Worm (Caenorhabditis elegans) whole organism, L4 larva: ENCODE results near the gene sfxn-1.1.

Experiments used
- D1046.2 ChIP-seq: fragments of 200-800 bp; sonication (Bioruptor generic); IDR thresholded peaks from 2 replicates; pipeline ENCODE4 v1.3.6; 2022; ENCODE audit warnings: missing genetic modification characterization, missing compliant biosample characterization
- F10B5.3 ChIP-seq: sonication (generic microtip); optimal IDR thresholded peaks from 2 replicates; lab custom pipeline; 2016; ENCODE audit warnings: mild to moderate bottlenecking, missing genetic modification characterization, missing compliant biosample characterization
- F44E2.7 ChIP-seq: fragments of 200-800 bp; sonication (Bioruptor generic); IDR thresholded peaks from 2 replicates; pipeline ENCODE4 v2.1.2; 2022; ENCODE audit warnings: missing genetic modification characterization, missing compliant biosample characterization
- F49E8.2 ChIP-seq: sonication (generic microtip); optimal IDR thresholded peaks from 2 replicates; lab custom pipeline; 2016; ENCODE audit warnings: missing compliant biosample characterization, mild to moderate bottlenecking, missing genetic modification characterization, borderline replicate concordance
- T20F7.1 ChIP-seq: fragments of 200-800 bp; sonication (Bioruptor generic); optimal IDR thresholded peaks from 2 replicates; lab custom pipeline; 2018; ENCODE audit warnings: mild to moderate bottlenecking, missing genetic modification characterization, missing compliant biosample characterization
- T26A8.4 ChIP-seq: fragments of 200-800 bp; sonication (Bioruptor generic); IDR thresholded peaks from 2 replicates; pipeline ENCODE4 v1.3.6; 2022; ENCODE audit warnings: missing genetic modification characterization, missing compliant biosample characterization
- Y48G9A.11 ChIP-seq: fragments of 200-800 bp; sonication (Bioruptor generic); IDR thresholded peaks from 2 replicates; pipeline ENCODE4 v1.3.6; 2022; ENCODE audit warnings: missing genetic modification reagents, missing genetic modification characterization, missing compliant biosample characterization
- Y5F2A.4 ChIP-seq: fragments of 200-800 bp; sonication (Bioruptor generic); optimal IDR thresholded peaks from 2 replicates; lab custom pipeline; 2018; ENCODE audit warnings: mild to moderate bottlenecking, missing genetic modification characterization, missing compliant biosample characterization
- ZK546.5 ChIP-seq, 2 experiments: sonication (generic microtip); optimal IDR thresholded peaks; 2 replicates each; lab custom pipeline; 2017; ENCODE audit warnings: missing biosample characterization in 2 of 2, missing genetic modification characterization in 2 of 2
- aha-1 ChIP-seq: fragments of 150-350 bp; peaks from one replicate; lab custom pipeline; 2014; ENCODE audit warnings: missing biosample characterization, missing genetic modification characterization
- arid-1 ChIP-seq: fragments of 200-800 bp; sonication (Bioruptor generic); conservative IDR thresholded peaks from 2 replicates; pipeline ENCODE4 v1.3.6; 2022; ENCODE audit warnings: missing genetic modification reagents, missing genetic modification characterization, missing compliant biosample characterization
- ceh-28 ChIP-seq: fragments of 150-350 bp; optimal IDR thresholded peaks from 2 replicates; lab custom pipeline; 2014; ENCODE audit warnings: missing biosample characterization, missing genetic modification reagents, missing genetic modification characterization
- ceh-44 ChIP-seq: fragments of 200-800 bp; sonication (Bioruptor generic); IDR thresholded peaks from 2 replicates; pipeline ENCODE4 v1.3.6; 2022; ENCODE audit warnings: missing genetic modification reagents, missing genetic modification characterization, missing compliant biosample characterization
- ces-1 ChIP-seq: fragments of 150-350 bp; sonication (generic microtip); optimal IDR thresholded peaks from 4 replicates; lab custom pipeline; 2014; ENCODE audit warnings: missing biosample characterization, missing genetic modification reagents, missing genetic modification characterization
- cey-2 ChIP-seq: sonication (generic microtip); optimal IDR thresholded peaks from 3 replicates; lab custom pipeline; 2017; ENCODE audit warnings: missing genetic modification characterization, mild to moderate bottlenecking, missing compliant biosample characterization, antibody characterized with exemption, borderline replicate concordance; ENCODE audit not compliant: insufficient read depth
- ctbp-1 ChIP-seq: fragments of 200-800 bp; sonication (Bioruptor generic); IDR thresholded peaks from 2 replicates; pipeline ENCODE4 v1.3.6; 2022; ENCODE audit warnings: missing genetic modification reagents, missing genetic modification characterization, missing compliant biosample characterization
- daf-16 ChIP-seq, 3 experiments: sonication (generic microtip); optimal IDR thresholded peaks; 2 replicates each; lab custom pipeline; 2016 to 2017; ENCODE audit warnings: missing genetic modification characterization in 3 of 3, missing genetic modification reagents in 3 of 3, mild to moderate bottlenecking in 2 of 3, missing compliant biosample characterization in 2 of 3, missing biosample characterization in 1 of 3, moderate library complexity in 1 of 3
- daf-8 ChIP-seq: fragments of 200-800 bp; sonication (Bioruptor generic); IDR thresholded peaks from 2 replicates; pipeline ENCODE4 v1.3.6; 2022; ENCODE audit warnings: missing genetic modification characterization, missing compliant biosample characterization
- duxl-1 ChIP-seq: sonication (generic microtip); optimal IDR thresholded peaks from 2 replicates; lab custom pipeline; 2016; ENCODE audit warnings: mild to moderate bottlenecking, missing genetic modification characterization, moderate library complexity, missing compliant biosample characterization; ENCODE audit not compliant: poor library complexity
- dve-1 ChIP-seq: sonication (generic microtip); optimal IDR thresholded peaks from 2 replicates; lab custom pipeline; 2017; ENCODE audit warnings: antibody characterized with exemption, mild to moderate bottlenecking, missing genetic modification characterization, missing compliant biosample characterization; ENCODE audit not compliant: insufficient read depth
- fkh-10 ChIP-seq: fragments of 150-350 bp; optimal IDR thresholded peaks from 2 replicates; lab custom pipeline; 2014; ENCODE audit warnings: missing biosample characterization, missing genetic modification reagents, missing genetic modification characterization
- hif-1 ChIP-seq, 2 experiments: sonication (generic microtip); optimal IDR thresholded peaks; 2 replicates each; lab custom pipeline; 2016 to 2017; ENCODE audit warnings: missing compliant biosample characterization in 2 of 2, missing genetic modification characterization in 2 of 2, missing genetic modification reagents in 2 of 2, missing genotype in 2 of 2, mild to moderate bottlenecking in 1 of 2
- hlh-11 ChIP-seq: fragments of 200-800 bp; sonication (Bioruptor generic); optimal IDR thresholded peaks from 2 replicates; lab custom pipeline; 2018; ENCODE audit warnings: mild to moderate bottlenecking, missing genetic modification characterization, missing compliant biosample characterization
- hmg-1.1 ChIP-seq: fragments of 200-800 bp; sonication (Bioruptor generic); IDR thresholded peaks from 2 replicates; pipeline ENCODE4 v1.3.6; 2022; ENCODE audit warnings: missing genetic modification reagents, missing genetic modification characterization, missing compliant biosample characterization
- lin-29 ChIP-seq: fragments of 200-800 bp; sonication (Bioruptor generic); IDR thresholded peaks from 2 replicates; pipeline ENCODE4 v1.3.6; 2022; ENCODE audit warnings: missing genetic modification reagents, missing genetic modification characterization, missing compliant biosample characterization
- lin-39 ChIP-seq: fragments of 150-350 bp; optimal IDR thresholded peaks from 2 replicates; lab custom pipeline; 2014; ENCODE audit warnings: missing biosample characterization, missing genetic modification reagents, missing genetic modification characterization
- lir-3 ChIP-seq: sonication (generic microtip); optimal IDR thresholded peaks from 2 replicates; lab custom pipeline; 2016; ENCODE audit warnings: mild to moderate bottlenecking, missing genetic modification characterization, missing compliant biosample characterization
- lsy-2 ChIP-seq, 2 experiments: fragments of 150-350 bp in 1 of 2; sonication (generic microtip) in 1 of 2; optimal IDR thresholded peaks; 2 replicates each; lab custom pipeline; 2014 to 2017; ENCODE audit warnings: missing biosample characterization in 2 of 2, missing genetic modification characterization in 2 of 2
- madf-5 ChIP-seq, 2 experiments: fragments of 200-800 bp; sonication (Bioruptor generic); IDR thresholded peaks; 2 replicates each; pipeline ENCODE4 v1.3.6; 2022; ENCODE audit warnings: missing compliant biosample characterization in 2 of 2, missing genetic modification characterization in 2 of 2
- madf-9 ChIP-seq: fragments of 200-800 bp; sonication (Bioruptor generic); conservative IDR thresholded peaks from 2 replicates; pipeline ENCODE4 v1.3.6; 2022; ENCODE audit warnings: missing genetic modification reagents, missing genetic modification characterization, missing compliant biosample characterization
- mdt-29 ChIP-seq: fragments of 200-800 bp; sonication (Bioruptor generic); IDR thresholded peaks from 2 replicates; pipeline ENCODE4 v1.3.6; 2022; ENCODE audit warnings: missing genetic modification reagents, missing genetic modification characterization, missing compliant biosample characterization
- mep-1 ChIP-seq: fragments of 150-350 bp; sonication (generic microtip); optimal IDR thresholded peaks from 3 replicates; lab custom pipeline; 2014; ENCODE audit warnings: missing biosample characterization, missing genetic modification characterization
- mxl-3 ChIP-seq: fragments of 200-800 bp; sonication (Bioruptor generic); optimal IDR thresholded peaks from 2 replicates; lab custom pipeline; 2018; ENCODE audit warnings: mild to moderate bottlenecking, missing genetic modification characterization, missing compliant biosample characterization
- nhr-102 ChIP-seq: sonication (generic microtip); optimal IDR thresholded peaks from 2 replicates; lab custom pipeline; 2016; ENCODE audit warnings: mild to moderate bottlenecking, missing genetic modification characterization, moderate library complexity, missing compliant biosample characterization
- nhr-111 ChIP-seq: fragments of 200-800 bp; sonication (Bioruptor generic); optimal IDR thresholded peaks from 2 replicates; lab custom pipeline; 2018; ENCODE audit warnings: mild to moderate bottlenecking, missing genetic modification characterization, missing compliant biosample characterization
- nhr-237 ChIP-seq: sonication (generic microtip); optimal IDR thresholded peaks from 2 replicates; lab custom pipeline; 2017; ENCODE audit warnings: missing biosample characterization, missing genetic modification characterization
- nhr-28 ChIP-seq: fragments of 150-350 bp; optimal IDR thresholded peaks from 2 replicates; lab custom pipeline; 2014; ENCODE audit warnings: missing biosample characterization, missing genetic modification characterization
- nhr-42 ChIP-seq: fragments of 200-800 bp; sonication (Bioruptor generic); IDR thresholded peaks from 2 replicates; pipeline ENCODE4 v1.3.6; 2022; ENCODE audit warnings: missing genetic modification characterization, missing compliant biosample characterization
- nhr-6 ChIP-seq: fragments of 150-350 bp; optimal IDR thresholded peaks from 2 replicates; lab custom pipeline; 2014; ENCODE audit warnings: missing biosample characterization, missing genetic modification characterization
- nhr-76 ChIP-seq: fragments of 150-350 bp; optimal IDR thresholded peaks from 2 replicates; lab custom pipeline; 2014; ENCODE audit warnings: missing biosample characterization, missing genetic modification characterization
- pha-4 ChIP-seq, 2 experiments: fragments of 150-350 bp in 1 of 2; fragments of 200-800 bp in 1 of 2; sonication (Bioruptor generic) in 1 of 2; IDR thresholded peaks in 1 of 2; optimal IDR thresholded peaks in 1 of 2; 2 replicates each; pipeline versions ENCODE4 v1.3.6 to Lab custom; 2014 to 2022; ENCODE audit warnings: missing genetic modification characterization in 2 of 2, missing genetic modification reagents in 2 of 2, missing biosample characterization in 1 of 2, missing compliant biosample characterization in 1 of 2
- php-3 ChIP-seq: fragments of 200-800 bp; sonication (Bioruptor generic); IDR thresholded peaks from 2 replicates; pipeline ENCODE4 v1.3.6; 2022; ENCODE audit warnings: missing genetic modification reagents, missing genetic modification characterization, missing compliant biosample characterization
- pqm-1 ChIP-seq: sonication (generic microtip); optimal IDR thresholded peaks from 2 replicates; lab custom pipeline; 2017; ENCODE audit warnings: missing biosample characterization, missing genetic modification characterization
- saeg-2 ChIP-seq: fragments of 200-800 bp; sonication (Bioruptor generic); IDR thresholded peaks from 2 replicates; pipeline ENCODE4 v1.3.6; 2022; ENCODE audit warnings: missing genetic modification reagents, missing genetic modification characterization, missing compliant biosample characterization
- snpc-4 ChIP-seq: fragments of 150-350 bp; optimal IDR thresholded peaks from 2 replicates; lab custom pipeline; 2014; ENCODE audit warnings: missing biosample characterization, missing genetic modification characterization
- spr-3 ChIP-seq: fragments of 200-800 bp; sonication (Bioruptor generic); optimal IDR thresholded peaks from 2 replicates; lab custom pipeline; 2018; ENCODE audit warnings: mild to moderate bottlenecking, missing genetic modification characterization, missing compliant biosample characterization
- unc-39 ChIP-seq: sonication (generic microtip); optimal IDR thresholded peaks from 2 replicates; lab custom pipeline; 2017; ENCODE audit warnings: missing biosample characterization, missing genetic modification characterization
- vab-7 ChIP-seq: fragments of 200-800 bp; sonication (Bioruptor generic); IDR thresholded peaks from 2 replicates; pipeline ENCODE4 v1.3.6; 2022; ENCODE audit warnings: missing genetic modification reagents, missing genetic modification characterization, missing compliant biosample characterization

The sfxn-1.1 gene

ce11 chrII:9566045-9566444 is 47.4 kb upstream of the sfxn-1.1 start (continued):
- TF ChIP-seq hif-1 (tag; optimal IDR thresholded peaks at IDR 0.05; lab: Kevin White, UChicago) (peak in 1 of 2 experiments; percentile 38), lir-3 (tag; lab: Kevin White, UChicago) (no peak), F44E2.7 (GFP tag; lab: Robert Waterston, UW) (peak; percentile 85; the same call in 1 of the 2 replicates), daf-16 (GFP tag; optimal IDR thresholded peaks at IDR 0.05; lab: Kevin White, UChicago) (peak in 1 of 2 experiments; percentile 79), daf-16 (tag; optimal IDR thresholded peaks at IDR 0.05; lab: Kevin White, UChicago) (peak; percentile 45), cey-2 (tag; lab: Kevin White, UChicago) (no peak), dve-1 (tag; lab: Kevin White, UChicago) (peak; percentile 41)

ce11 chrII:9560895-9561294 is 42.2 kb upstream of the sfxn-1.1 start:
- TF ChIP-seq arid-1 (GFP tag; lab: Robert Waterston, UW) (no peak), spr-3 (GFP tag; lab: Kevin White, UChicago) (no peak), mep-1 (tag; lab: Kevin White, UChicago) (peak; percentile 15), snpc-4 (tag; lab: Kevin White, UChicago) (no peak), mxl-3 (GFP tag; lab: Kevin White, UChicago) (no peak), lsy-2 (tag; optimal IDR thresholded peaks at IDR 0.05; lab: Kevin White, UChicago) (peak in 1 of 2 experiments; percentile 3), mdt-29 (GFP tag; lab: Robert Waterston, UW) (no peak), pqm-1 (tag; lab: Kevin White, UChicago) (no peak), F44E2.7 (GFP tag; lab: Robert Waterston, UW) (no peak), madf-5 (GFP tag; IDR thresholded peaks at IDR 0.05; lab: Robert Waterston, UW) (no peak), T26A8.4 (GFP tag; lab: Robert Waterston, UW) (no peak), nhr-42 (GFP tag; lab: Robert Waterston, UW) (no peak), D1046.2 (GFP tag; lab: Robert Waterston, UW) (no peak), nhr-102 (tag; lab: Kevin White, UChicago) (no peak), vab-7 (no peak), pha-4 (GFP tag; IDR thresholded peaks at IDR 0.05; lab: Robert Waterston, UW) (no peak), pha-4 (tag; optimal IDR thresholded peaks at IDR 0.05; lab: Kevin White, UChicago) (no peak), hif-1 (tag; optimal IDR thresholded peaks at IDR 0.05; lab: Kevin White, UChicago) (no peak), madf-9 (GFP tag; lab: Robert Waterston, UW) (no peak), T20F7.1 (GFP tag; lab: Kevin White, UChicago) (peak; percentile 6), ces-1 (no peak), aha-1 (tag; lab: Kevin White, UChicago) (no peak), lin-39 (tag; lab: Kevin White, UChicago) (no peak), nhr-6 (tag; lab: Kevin White, UChicago) (no peak), ceh-28 (tag; lab: Kevin White, UChicago) (no peak), F10B5.3 (no peak), nhr-237 (tag; lab: Kevin White, UChicago) (no peak), daf-8 (no peak), nhr-76 (tag; lab: Kevin White, UChicago) (no peak), F49E8.2 (no peak), lin-29 (GFP tag; lab: Robert Waterston, UW) (no peak), hlh-11 (peak; percentile 15), Y5F2A.4 (no peak), ceh-44 (no peak), nhr-111 (GFP tag; lab: Kevin White, UChicago) (no peak), Y48G9A.11 (GFP tag; lab: Robert Waterston, UW) (no peak), nhr-28 (peak; percentile 64), ctbp-1 (GFP tag; lab: Robert Waterston, UW) (no peak), hmg-1.1 (GFP tag; lab: Robert Waterston, UW) (no peak), php-3 (GFP tag; lab: Robert Waterston, UW) (no peak), fkh-10 (GFP tag; lab: Kevin White, UChicago) (no peak), saeg-2 (no peak), unc-39 (tag; lab: Kevin White, UChicago) (no peak), duxl-1 (tag; lab: Kevin White, UChicago) (no peak), ZK546.5 (tag; optimal IDR thresholded peaks at IDR 0.05; lab: Kevin White, UChicago) (no peak)
